Fruit fly (Drosophila melanogaster): ENCODE data around the gene Act5C.

The Act5C gene

DNA sequence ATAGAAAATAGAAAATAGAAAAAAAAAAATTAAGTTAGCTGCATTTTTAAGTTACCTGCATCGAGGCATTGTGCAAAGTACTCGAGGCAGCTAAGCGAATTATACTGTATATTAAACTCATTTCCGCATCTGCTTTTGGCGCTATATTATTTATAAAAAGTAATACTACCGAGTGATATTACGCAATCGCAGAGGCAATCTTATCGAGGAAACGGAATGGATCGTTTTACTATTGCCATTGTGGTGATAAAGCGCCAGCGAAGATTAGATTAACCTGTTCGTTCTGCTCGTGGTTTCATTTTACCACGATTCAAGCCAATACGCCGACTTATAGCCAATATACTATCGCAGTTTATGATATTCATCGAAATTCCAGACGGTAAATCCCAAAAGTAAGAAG, 16.4 kb upstream of the Act5C start:
- TF ChIP-seq cic (GFP tag; optimal IDR thresholded peaks at IDR 0.05): peak; percentile 22
- no peak for TF ChIP-seq CG11617 (GFP tag; optimal IDR thresholded peaks at IDR 0.05)

DNA sequence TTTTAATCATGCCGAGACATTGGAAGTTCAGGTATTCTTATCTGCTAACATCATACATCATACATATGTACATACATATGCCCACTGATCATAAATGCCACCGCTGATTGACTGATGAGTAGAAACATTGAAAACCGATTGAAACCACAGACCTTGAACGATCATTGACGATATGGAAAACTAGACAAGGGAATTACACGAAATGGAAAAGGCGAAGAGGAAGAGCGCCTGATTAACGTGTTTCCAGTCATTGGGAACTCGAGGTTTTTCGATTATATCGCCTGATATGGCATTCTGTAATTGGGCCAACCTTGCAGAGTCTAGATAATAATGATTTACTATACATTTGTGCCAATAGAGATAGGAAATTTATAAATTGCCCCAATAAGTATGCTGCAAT, 15.8 kb upstream of the Act5C start:
- no peak for TF ChIP-seq CG5204 (GFP tag; optimal IDR thresholded peaks at IDR 0.05)

DNA sequence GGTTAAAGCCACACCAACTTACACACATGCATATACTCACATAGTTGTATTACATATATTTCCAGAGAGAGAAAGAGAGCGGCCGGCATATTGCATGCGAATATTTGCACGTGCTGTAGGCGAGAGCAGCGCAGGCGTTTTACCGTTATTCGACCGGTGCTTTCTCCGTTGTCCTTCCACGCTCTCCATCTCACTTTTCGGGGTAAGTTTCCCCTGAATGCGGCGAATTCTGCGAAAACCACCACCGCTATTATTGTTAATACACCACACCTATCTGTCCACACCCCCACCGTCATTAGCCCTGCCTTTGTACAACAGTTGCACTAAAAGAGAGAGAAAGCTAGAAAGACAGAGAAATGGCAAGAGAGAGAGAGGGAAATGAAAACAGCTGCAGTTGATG, 15.1 kb upstream of the Act5C start:
- TF ChIP-seq pad (GFP tag; optimal IDR thresholded peaks at IDR 0.05): peak; percentile 96
- no peak for TF ChIP-seq kay (GFP tag; ENCODE audit: borderline replicate concordance)

DNA sequence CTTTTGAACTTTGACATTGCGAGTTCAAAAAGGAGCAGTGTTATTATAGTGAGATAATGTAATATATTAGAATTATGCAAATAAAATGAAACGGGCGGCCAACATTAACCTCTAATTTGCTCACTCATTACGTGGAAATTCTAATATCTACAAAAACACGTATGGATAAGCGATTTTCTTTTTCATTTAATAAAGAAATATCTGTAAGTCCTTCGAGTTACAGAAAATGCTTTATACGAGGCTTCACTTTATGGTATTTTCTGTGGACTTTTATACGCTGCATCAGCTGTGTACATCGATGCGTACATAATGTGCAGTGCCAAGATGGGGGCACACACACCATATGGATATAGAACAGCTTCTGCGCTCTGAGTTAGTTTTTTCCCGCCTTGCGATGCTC, 14.7 kb upstream of the Act5C start:
- TF ChIP-seq CG7045 (GFP tag; optimal IDR thresholded peaks at IDR 0.05) (no peak), Crg-1 (GFP tag; optimal IDR thresholded peaks at IDR 0.05) (no peak), Hr96 (GFP tag; optimal IDR thresholded peaks at IDR 0.05) (no peak), CG12768 (GFP tag; optimal IDR thresholded peaks at IDR 0.05) (no peak), kay (GFP tag; ENCODE audit: borderline replicate concordance) (peak; percentile 65)

DNA sequence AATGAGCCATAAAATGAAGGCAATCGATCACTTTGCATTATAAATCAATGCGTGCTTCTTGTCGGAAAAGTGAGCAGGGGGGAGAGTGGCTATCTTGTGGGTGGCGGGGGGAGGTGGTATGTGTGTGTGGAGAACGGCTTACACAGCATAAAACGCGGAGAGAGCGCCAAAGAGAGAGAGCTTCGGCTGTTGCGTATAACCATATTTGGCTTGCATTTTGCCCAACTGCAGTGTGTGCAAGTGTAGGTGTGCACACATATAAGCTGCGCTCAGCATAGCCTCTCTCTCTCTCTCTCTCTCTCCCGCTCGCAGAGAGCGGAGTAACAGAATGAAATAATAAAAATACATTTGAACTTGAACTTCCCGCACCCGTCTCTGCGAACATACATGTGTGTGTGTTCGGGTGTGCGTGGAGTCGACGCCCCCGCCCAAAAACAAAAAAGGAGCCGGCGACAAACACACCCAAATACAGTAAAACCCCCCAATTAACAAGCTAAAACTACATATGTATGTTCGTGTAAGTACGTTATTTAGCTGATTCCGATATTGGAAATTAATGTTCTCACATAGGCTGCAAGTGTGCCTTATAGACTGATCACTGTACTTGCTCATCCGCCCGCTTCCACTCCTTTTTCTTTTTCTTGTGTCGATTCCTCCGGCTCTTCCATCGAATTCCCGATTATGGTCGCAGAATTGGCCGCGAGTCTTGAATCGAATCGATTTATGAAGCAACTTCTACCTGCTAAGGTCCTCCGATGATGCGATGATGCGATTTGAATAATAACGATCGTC, 13.7 kb upstream of the Act5C start:
- TF ChIP-seq Mnt (GFP tag; optimal IDR thresholded peaks at IDR 0.05) (peak; percentile 12), Hr96 (GFP tag; optimal IDR thresholded peaks at IDR 0.05) (no peak), bab1 (GFP tag; optimal IDR thresholded peaks at IDR 0.05) (peak; percentile 43), pad (GFP tag; optimal IDR thresholded peaks at IDR 0.05) (peak; percentile 63), cnc (optimal IDR thresholded peaks at IDR 0.05) (no peak), CG12768 (GFP tag; optimal IDR thresholded peaks at IDR 0.05) (no peak), kay (GFP tag; ENCODE audit: borderline replicate concordance) (no peak), tj (GFP tag; optimal IDR thresholded peaks at IDR 0.05) (peak; percentile 99)

DNA sequence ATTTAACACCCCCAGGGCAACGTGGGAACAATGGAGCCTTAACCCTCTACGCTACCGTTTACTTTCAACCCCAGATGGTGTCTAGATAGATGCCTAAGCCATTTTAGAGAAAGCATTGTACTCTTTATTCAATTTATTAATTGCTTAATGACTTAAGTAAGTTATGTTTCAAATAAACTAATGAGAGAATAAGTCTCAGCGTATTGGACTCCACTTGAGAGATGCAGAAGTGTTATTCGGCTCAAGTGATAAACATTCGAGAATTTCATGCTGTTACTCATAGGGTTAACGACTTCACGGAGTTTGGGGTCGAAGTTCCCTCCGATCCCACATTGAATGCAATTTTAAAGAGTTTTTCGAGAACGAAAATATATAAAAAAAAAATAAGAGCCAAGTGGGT, 12.4 kb upstream of the Act5C start:
- no peak for TF ChIP-seq CG1620 (GFP tag; optimal IDR thresholded peaks at IDR 0.05)
- no peak for TF ChIP-seq CG14711 (tag; optimal IDR thresholded peaks at IDR 0.05)
- TF ChIP-seq cnc (optimal IDR thresholded peaks at IDR 0.05): no peak
- TF ChIP-seq pad (GFP tag; optimal IDR thresholded peaks at IDR 0.05): no peak
- TF ChIP-seq cic (GFP tag; optimal IDR thresholded peaks at IDR 0.05): no peak
- TF ChIP-seq CG7101 (tag; optimal IDR thresholded peaks at IDR 0.05): no peak
- no peak for TF ChIP-seq toe (GFP tag; optimal IDR thresholded peaks at IDR 0.05)
- TF ChIP-seq Clk (GFP tag; optimal IDR thresholded peaks at IDR 0.05): no peak
- no peak for TF ChIP-seq Hr96 (GFP tag; optimal IDR thresholded peaks at IDR 0.05)
- no peak for TF ChIP-seq kay (GFP tag; ENCODE audit: borderline replicate concordance)
- TF ChIP-seq Mnt (GFP tag; optimal IDR thresholded peaks at IDR 0.05): no peak
- TF ChIP-seq Crg-1 (GFP tag; optimal IDR thresholded peaks at IDR 0.05): no peak
- no peak for TF ChIP-seq bab1 (GFP tag; optimal IDR thresholded peaks at IDR 0.05)
- no peak for TF ChIP-seq CG11617 (GFP tag; optimal IDR thresholded peaks at IDR 0.05)
- no peak for TF ChIP-seq CG5204 (GFP tag; optimal IDR thresholded peaks at IDR 0.05)
- TF ChIP-seq CG12768 (GFP tag; optimal IDR thresholded peaks at IDR 0.05): no peak
- no peak for TF ChIP-seq ovo (GFP tag; optimal IDR thresholded peaks at IDR 0.05)
- no peak for TF ChIP-seq CG7045 (GFP tag; optimal IDR thresholded peaks at IDR 0.05)
- no peak for TF ChIP-seq tj (GFP tag; optimal IDR thresholded peaks at IDR 0.05)
- no peak for TF ChIP-seq CG33017 (tag; optimal IDR thresholded peaks at IDR 0.05)

DNA sequence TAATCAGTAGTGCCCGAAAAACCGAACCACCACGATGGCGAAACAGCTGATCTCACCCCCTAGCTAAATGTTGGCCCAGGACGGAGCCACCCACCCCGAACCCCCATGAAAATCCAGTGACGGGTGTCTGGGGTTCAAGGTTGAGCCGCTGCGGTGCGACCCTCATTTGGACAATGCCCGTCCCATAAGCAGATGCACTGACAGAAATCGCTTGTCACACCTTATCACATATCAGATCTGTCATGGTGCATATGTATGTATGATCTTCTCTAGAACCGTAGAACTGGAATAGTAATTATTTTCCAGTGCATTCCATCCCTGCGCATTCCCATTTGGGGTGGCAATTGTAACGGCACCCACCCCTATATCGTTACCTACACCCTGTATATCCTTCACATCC, 11.7 kb upstream of the Act5C start:
- TF ChIP-seq CG11617 (GFP tag; optimal IDR thresholded peaks at IDR 0.05) (no peak), CG1620 (GFP tag; optimal IDR thresholded peaks at IDR 0.05) (no peak), CG7045 (GFP tag; optimal IDR thresholded peaks at IDR 0.05) (no peak)

DNA sequence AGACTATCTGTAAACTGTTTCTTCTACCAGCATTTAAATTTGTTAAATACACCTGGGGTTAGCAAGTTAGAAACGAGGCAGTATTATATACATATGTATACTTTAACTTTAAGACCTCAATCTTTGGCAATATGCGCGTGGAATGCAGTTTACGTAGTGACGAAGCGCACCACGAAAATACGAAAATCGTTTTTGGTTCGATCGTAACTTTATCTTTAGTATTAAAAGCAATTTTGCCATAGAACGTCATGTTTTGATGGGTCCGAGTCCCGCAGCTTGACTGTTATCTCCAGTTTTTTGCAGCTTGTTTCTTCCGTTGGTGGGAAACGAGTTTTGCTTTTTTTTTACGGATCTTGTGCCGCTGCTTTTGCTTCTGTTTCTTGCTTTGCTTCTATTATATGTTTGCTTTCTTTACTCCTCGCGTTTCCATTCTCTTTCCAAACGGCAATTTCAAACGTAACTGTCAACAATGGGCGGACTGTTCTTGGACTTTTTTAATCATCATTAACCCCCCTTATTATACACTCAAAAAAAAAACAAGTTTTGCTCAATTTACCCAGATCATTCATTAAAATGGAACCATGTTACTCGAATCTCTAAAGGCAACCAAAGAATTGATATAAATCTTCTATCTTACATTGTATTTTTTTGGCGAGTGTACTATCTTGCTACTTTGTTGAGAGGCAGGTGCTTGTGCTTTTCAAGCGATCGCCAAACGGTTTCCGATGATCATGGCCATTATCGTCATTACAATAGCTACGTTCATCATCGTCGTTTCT, 8.8 kb upstream of the Act5C start:
- TF ChIP-seq CG14711 (tag; optimal IDR thresholded peaks at IDR 0.05): peak; percentile 68
- TF ChIP-seq bab1 (GFP tag; optimal IDR thresholded peaks at IDR 0.05): peak; percentile 67
- TF ChIP-seq CG5204 (GFP tag; optimal IDR thresholded peaks at IDR 0.05): no peak
- no peak for TF ChIP-seq Mnt (GFP tag; optimal IDR thresholded peaks at IDR 0.05)
- TF ChIP-seq CG7101 (tag; optimal IDR thresholded peaks at IDR 0.05): peak; percentile 54
- peak; percentile 13 for TF ChIP-seq pad (GFP tag; optimal IDR thresholded peaks at IDR 0.05)
